Worm (Caenorhabditis elegans) whole organism, L4 larva: Measurements from ENCODE around the gene F10E9.7.

Experiments used
- Y105C5A.15 ChIP-seq: fragments of 200-800 bp; sonication (Bioruptor generic); IDR thresholded peaks from 2 replicates; pipeline ENCODE4 v1.3.6; 2022; ENCODE audit warnings: missing genetic modification characterization, missing compliant biosample characterization
- Y5F2A.4 ChIP-seq: fragments of 200-800 bp; sonication (Bioruptor generic); optimal IDR thresholded peaks from 2 replicates; lab custom pipeline; 2018; ENCODE audit warnings: mild to moderate bottlenecking, missing genetic modification characterization, missing compliant biosample characterization
- ces-1 ChIP-seq: fragments of 150-350 bp; sonication (generic microtip); optimal IDR thresholded peaks from 4 replicates; lab custom pipeline; 2014; ENCODE audit warnings: missing biosample characterization, missing genetic modification reagents, missing genetic modification characterization
- hlh-30 ChIP-seq: sonication (generic microtip); optimal IDR thresholded peaks from 2 replicates; lab custom pipeline; 2017; ENCODE audit warnings: antibody characterized with exemption, mild to moderate bottlenecking, missing genetic modification characterization, missing compliant biosample characterization; ENCODE audit not compliant: insufficient read depth
- nhr-48 ChIP-seq: sonication (generic microtip); optimal IDR thresholded peaks from 2 replicates; lab custom pipeline; 2016; ENCODE audit warnings: mild to moderate bottlenecking, missing genetic modification characterization, missing compliant biosample characterization

DNA sequence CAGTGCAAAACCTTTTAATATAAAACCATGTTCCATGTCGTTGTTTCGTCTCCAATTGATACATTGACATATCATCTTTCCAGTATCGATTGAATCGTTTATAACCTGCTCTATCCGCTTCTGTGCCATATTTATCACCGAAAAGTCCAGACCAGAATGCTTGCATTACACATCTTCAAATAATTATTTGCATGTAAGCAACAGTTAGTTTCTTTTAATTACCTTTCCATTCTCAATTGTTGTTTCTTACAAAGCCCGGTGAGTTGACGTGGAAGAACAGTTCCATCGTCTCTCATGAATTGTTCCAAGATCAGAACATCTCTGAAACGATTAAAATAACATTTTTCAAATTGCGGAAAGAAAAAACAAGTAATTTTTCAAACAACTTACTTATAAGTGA lies 24.0 kb upstream of the F10E9.7 start, which contains the start of gene iglr-2:
- TF ChIP-seq ces-1: no peak
- TF ChIP-seq hlh-30: no peak
- TF ChIP-seq Y105C5A.15 (GFP tag; lab: Robert Waterston, UW): no peak
- no peak for TF ChIP-seq Y5F2A.4 (GFP tag; lab: Kevin White, UChicago)
- no peak for TF ChIP-seq nhr-48 (tag; lab: Kevin White, UChicago)
